Fruit fly (Drosophila melanogaster) whole organism, embryonic: ENCODE data around the gene CG15922.

ENCODE experiments used
- BEAF-32 ChIP-seq: fragments of 200-800 bp; sonication (Bioruptor generic); optimal IDR thresholded peaks from 3 replicates; lab custom pipeline; 2017; ENCODE audit warnings: missing biosample characterization, missing genetic modification characterization, mild to moderate bottlenecking, moderate library complexity, missing genetic modification reagents
- BtbVII ChIP-seq: fragments of 200-800 bp; sonication (Bioruptor generic); optimal IDR thresholded peaks from 3 replicates; lab custom pipeline; 2017; ENCODE audit warnings: missing biosample characterization, mild to moderate bottlenecking, missing genetic modification characterization
- CG10462 ChIP-seq: fragments of 200-800 bp; sonication (Bioruptor generic); optimal IDR thresholded peaks from 2 replicates; lab custom pipeline; 2016; ENCODE audit warnings: missing biosample characterization, missing genetic modification characterization
- CG10543 ChIP-seq: fragments of 200-800 bp; sonication (Bioruptor generic); optimal IDR thresholded peaks from 3 replicates; lab custom pipeline; 2017; ENCODE audit warnings: missing biosample characterization, mild to moderate bottlenecking, missing genetic modification characterization, moderate library complexity
- CG13123 ChIP-seq: fragments of 200-800 bp; sonication (Bioruptor generic); optimal IDR thresholded peaks from 2 replicates; lab custom pipeline; 2016; ENCODE audit warnings: missing biosample characterization, missing genetic modification characterization
- CG14965 ChIP-seq: fragments of 200-800 bp; sonication (Bioruptor generic); optimal IDR thresholded peaks from 2 replicates; lab custom pipeline; 2016; ENCODE audit warnings: missing biosample characterization, missing genetic modification characterization, borderline replicate concordance
- CG15696 ChIP-seq: fragments of 200-800 bp; sonication (Bioruptor generic); optimal IDR thresholded peaks from 2 replicates; lab custom pipeline; 2019; ENCODE audit warnings: missing biosample characterization, mild to moderate bottlenecking, missing genetic modification characterization, moderate library complexity
- CG16813 ChIP-seq: fragments of 200-800 bp; sonication (Bioruptor generic); IDR thresholded peaks from 3 replicates; pipeline ENCODE4 v1.3.6; 2022; ENCODE audit warnings: missing biosample characterization, missing genetic modification characterization; ENCODE audit not compliant: partially characterized antibody
- CG17829 ChIP-seq: fragments of 200-800 bp; optimal IDR thresholded peaks from 2 replicates; lab custom pipeline; 2019; ENCODE audit warnings: missing biosample characterization, mild to moderate bottlenecking, missing genetic modification characterization, moderate library complexity
- CG18262 ChIP-seq: fragments of 200-800 bp; optimal IDR thresholded peaks from 3 replicates; lab custom pipeline; 2019; ENCODE audit warnings: missing biosample characterization, mild to moderate bottlenecking, missing genetic modification characterization, moderate library complexity
- CG18599 ChIP-seq: fragments of 200-800 bp; sonication (Bioruptor generic); optimal IDR thresholded peaks from 3 replicates; lab custom pipeline; 2017; ENCODE audit warnings: missing biosample characterization, missing genetic modification characterization, mild to moderate bottlenecking, moderate library complexity, missing genetic modification reagents
- CG31441 ChIP-seq: fragments of 200-800 bp; sonication (Bioruptor generic); IDR thresholded peaks from 2 replicates; pipeline ENCODE4 v1.3.6; 2022; ENCODE audit warnings: missing biosample characterization, missing genetic modification characterization
- CG32772 ChIP-seq: fragments of 200-800 bp; sonication (Bioruptor generic); IDR thresholded peaks from 2 replicates; pipeline ENCODE4 v1.3.6; 2022; ENCODE audit warnings: missing biosample characterization, missing genetic modification characterization
- CG33557 ChIP-seq: fragments of 200-800 bp; sonication (Bioruptor generic); optimal IDR thresholded peaks from 2 replicates; lab custom pipeline; 2019; ENCODE audit warnings: missing biosample characterization, mild to moderate bottlenecking, missing genetic modification characterization, moderate library complexity
- CG3995 ChIP-seq: fragments of 200-800 bp; sonication (Bioruptor generic); optimal IDR thresholded peaks from 3 replicates; lab custom pipeline; 2016; ENCODE audit warnings: missing biosample characterization, missing genetic modification characterization
- CG4617 ChIP-seq: fragments of 200-800 bp; sonication (Bioruptor generic); optimal IDR thresholded peaks from 3 replicates; lab custom pipeline; 2016; ENCODE audit warnings: missing biosample characterization, missing genetic modification characterization, borderline replicate concordance
- CG6791 ChIP-seq: fragments of 200-800 bp; sonication (Bioruptor generic); IDR thresholded peaks from 3 replicates; pipeline ENCODE4 v1.3.6; 2022; ENCODE audit warnings: missing biosample characterization, missing genetic modification characterization; ENCODE audit not compliant: partially characterized antibody
- CG9727 ChIP-seq: fragments of 200-800 bp; sonication (Bioruptor generic); optimal IDR thresholded peaks from 3 replicates; lab custom pipeline; 2017; ENCODE audit warnings: missing biosample characterization, mild to moderate bottlenecking, missing genetic modification characterization
- CG9932 ChIP-seq: fragments of 200-800 bp; sonication (Bioruptor generic); IDR thresholded peaks from 2 replicates; pipeline ENCODE4 v1.3.6; 2022; ENCODE audit warnings: missing biosample characterization, missing genetic modification characterization
- Drgx ChIP-seq: fragments of 200-800 bp; sonication (Bioruptor generic); IDR thresholded peaks from 2 replicates; pipeline ENCODE4 v1.3.6; 2022; ENCODE audit warnings: missing biosample characterization, missing genetic modification characterization
- Ets97D ChIP-seq: fragments of 200-800 bp; sonication (Bioruptor generic); optimal IDR thresholded peaks from 3 replicates; lab custom pipeline; 2016; ENCODE audit warnings: missing biosample characterization, missing genetic modification characterization
- Lim3 ChIP-seq: fragments of 200-800 bp; sonication (Bioruptor generic); IDR thresholded peaks from 2 replicates; pipeline ENCODE4 v1.3.6; 2022; ENCODE audit warnings: missing biosample characterization, missing genetic modification characterization
- Nf-YA ChIP-seq: fragments of 200-800 bp; sonication (Bioruptor generic); IDR thresholded peaks from 2 replicates; pipeline ENCODE4 v1.3.6; 2022; ENCODE audit warnings: missing biosample characterization, missing genetic modification characterization
- Oli ChIP-seq: fragments of 200-800 bp; sonication (Bioruptor generic); optimal IDR thresholded peaks from 2 replicates; lab custom pipeline; 2018; ENCODE audit warnings: missing biosample characterization, mild to moderate bottlenecking, missing genetic modification characterization, moderate library complexity
- Pdp1 ChIP-seq, 2 experiments: fragments of 200-800 bp; sonication (Bioruptor generic); optimal IDR thresholded peaks; 3 replicates each; lab custom pipeline; 2016; ENCODE audit warnings: missing biosample characterization in 2 of 2, missing genetic modification characterization in 2 of 2, mild to moderate bottlenecking in 1 of 2, moderate library complexity in 1 of 2
- Spps ChIP-seq: fragments of 200-800 bp; sonication (Bioruptor generic); optimal IDR thresholded peaks from 2 replicates; lab custom pipeline; 2018; ENCODE audit warnings: missing biosample characterization, mild to moderate bottlenecking, missing genetic modification characterization
- Stat92E ChIP-seq, 3 experiments: fragments of >200 bp in 2 of 3; fragments of 200-800 bp in 1 of 3; sonication (Bioruptor generic) in 1 of 3; optimal IDR thresholded peaks; 2 replicates each; lab custom pipeline; 2017 to 2019; ENCODE audit warnings: missing biosample characterization in 3 of 3, missing genetic modification characterization in 3 of 3, mild to moderate bottlenecking in 1 of 3, moderate library complexity in 1 of 3
- ara ChIP-seq: fragments of 200-800 bp; sonication (Bioruptor generic); IDR thresholded peaks from 2 replicates; pipeline ENCODE4 v1.3.6; 2022; ENCODE audit warnings: missing biosample characterization, missing genetic modification characterization
- ato ChIP-seq: fragments of 200-800 bp; sonication (Bioruptor generic); IDR thresholded peaks from 2 replicates; pipeline ENCODE4 v1.3.6; 2022; ENCODE audit warnings: missing biosample characterization, missing genetic modification characterization; ENCODE audit not compliant: partially characterized antibody
- bbx ChIP-seq: fragments of 200-800 bp; sonication (Bioruptor generic); IDR thresholded peaks from 2 replicates; pipeline ENCODE4 v1.3.6; 2022; ENCODE audit warnings: missing biosample characterization, missing genetic modification characterization; ENCODE audit not compliant: partially characterized antibody
- chm ChIP-seq: fragments of 200-800 bp; sonication (Bioruptor generic); IDR thresholded peaks from 2 replicates; pipeline ENCODE4 v1.3.6; 2022; ENCODE audit warnings: missing biosample characterization, missing genetic modification characterization
- crol ChIP-seq: fragments of 200-800 bp; sonication (Bioruptor generic); IDR thresholded peaks from 2 replicates; pipeline ENCODE4 v1.3.6; 2022; ENCODE audit warnings: missing biosample characterization, missing genetic modification characterization
- dati ChIP-seq: fragments of 200-800 bp; sonication (Bioruptor generic); IDR thresholded peaks from 2 replicates; pipeline ENCODE4 v1.3.6; 2022; ENCODE audit warnings: missing biosample characterization, missing genetic modification characterization
- dimm ChIP-seq: fragments of 200-800 bp; sonication (Bioruptor generic); IDR thresholded peaks from 2 replicates; pipeline ENCODE4 v1.3.6; 2022; ENCODE audit warnings: missing biosample characterization, missing genetic modification characterization
- dm ChIP-seq: fragments of 200-800 bp; sonication (Bioruptor generic); optimal IDR thresholded peaks from 3 replicates; lab custom pipeline; 2016; ENCODE audit warnings: missing biosample characterization, missing genetic modification characterization
- dysf ChIP-seq: fragments of 200-800 bp; sonication (Bioruptor generic); IDR thresholded peaks from 3 replicates; pipeline ENCODE4 v1.3.6; 2022; ENCODE audit warnings: missing biosample characterization, missing genetic modification characterization
- gsb-n ChIP-seq: fragments of 200-800 bp; sonication (Bioruptor generic); optimal IDR thresholded peaks from 3 replicates; lab custom pipeline; 2018; ENCODE audit warnings: missing biosample characterization, mild to moderate bottlenecking, missing genetic modification characterization
- hb ChIP-seq: fragments of 200-800 bp; sonication (Bioruptor generic); IDR thresholded peaks from 3 replicates; pipeline ENCODE4 v1.3.6; 2022; ENCODE audit warnings: missing biosample characterization, missing genetic modification characterization; ENCODE audit not compliant: partially characterized antibody
- hth ChIP-seq: fragments of >200 bp; optimal IDR thresholded peaks from 2 replicates; lab custom pipeline; 2017; ENCODE audit warnings: inconsistent platforms
- ind ChIP-seq: fragments of 200-800 bp; sonication (Bioruptor generic); optimal IDR thresholded peaks from 3 replicates; lab custom pipeline; 2016; ENCODE audit warnings: missing biosample characterization, missing genetic modification characterization
- lmd ChIP-seq: fragments of 200-800 bp; sonication (Bioruptor generic); IDR thresholded peaks from 2 replicates; pipeline ENCODE4 v1.3.6; 2022; ENCODE audit warnings: missing biosample characterization, missing genetic modification characterization
- mam ChIP-seq: fragments of 200-800 bp; sonication (Bioruptor generic); optimal IDR thresholded peaks from 3 replicates; lab custom pipeline; 2016; ENCODE audit warnings: missing biosample characterization, missing genetic modification characterization
- nmo ChIP-seq: fragments of 200-800 bp; sonication (Bioruptor generic); optimal IDR thresholded peaks from 2 replicates; lab custom pipeline; 2018; ENCODE audit warnings: missing biosample characterization, mild to moderate bottlenecking, missing genetic modification characterization, moderate library complexity
- peb ChIP-seq: fragments of 200-800 bp; sonication (Bioruptor generic); IDR thresholded peaks from 2 replicates; pipeline ENCODE4 v1.3.6; 2022; ENCODE audit warnings: missing biosample characterization, missing genetic modification characterization
- pzg ChIP-seq: fragments of 200-800 bp; sonication (Bioruptor generic); optimal IDR thresholded peaks from 3 replicates; lab custom pipeline; 2018; ENCODE audit warnings: missing biosample characterization, mild to moderate bottlenecking, missing genetic modification characterization, moderate library complexity
- ranshi ChIP-seq: fragments of 200-800 bp; sonication (Bioruptor generic); IDR thresholded peaks from 2 replicates; pipeline ENCODE4 v1.3.6; 2022; ENCODE audit warnings: missing biosample characterization, missing genetic modification characterization
- unc-4 ChIP-seq: fragments of 200-800 bp; sonication (Bioruptor generic); IDR thresholded peaks from 2 replicates; pipeline ENCODE4 v1.3.6; 2022; ENCODE audit warnings: missing biosample characterization, missing genetic modification characterization; ENCODE audit not compliant: partially characterized antibody
- vfl ChIP-seq: fragments of 200-800 bp; sonication (Bioruptor generic); optimal IDR thresholded peaks from 2 replicates; lab custom pipeline; 2016; ENCODE audit warnings: missing biosample characterization, missing genetic modification characterization
- wek ChIP-seq: fragments of 200-800 bp; sonication (Bioruptor generic); optimal IDR thresholded peaks from 3 replicates; lab custom pipeline; 2018; ENCODE audit warnings: missing biosample characterization, mild to moderate bottlenecking, missing genetic modification characterization, moderate library complexity

CG15922 gene

dm6 chr3R:20576789-20577188 lies 16.7 kb upstream of the CG15922 start, which contains the start of the genes TFAM and CG5412 (continued):
- no peak for TF ChIP-seq CG18599 (GFP tag; lab: Kevin White, UChicago)
- TF ChIP-seq CG3995 (GFP tag; lab: Kevin White, UChicago), result peak; percentile 13
- TF ChIP-seq pzg, result peak; percentile 66
- TF ChIP-seq CG4617, result peak; percentile 85
- TF ChIP-seq nmo, result peak; percentile 14
- TF ChIP-seq CG6791, result peak; percentile 45; the same call in 2 of the 3 replicates
- TF ChIP-seq unc-4 (GFP tag; lab: Robert Waterston, UW), result peak; percentile 33; the same call in 1 of the 2 replicates
- TF ChIP-seq bbx (GFP tag; lab: Robert Waterston, UW), result peak; percentile 61; the same call in 1 of the 2 replicates
- TF ChIP-seq crol (GFP tag; lab: Robert Waterston, UW), result 0 out of 2 replicates have a peak, but pooled peaks have one; percentile 2
- TF ChIP-seq dm (GFP tag; lab: Kevin White, UChicago), result peak; percentile 24
- TF ChIP-seq hb (GFP tag; lab: Robert Waterston, UW), result no peak
- peak; percentile 42 for TF ChIP-seq BEAF-32 (GFP tag; lab: Kevin White, UChicago)
- TF ChIP-seq Lim3, result no peak
- TF ChIP-seq, all 482 proteins: peak for 43

DNA sequence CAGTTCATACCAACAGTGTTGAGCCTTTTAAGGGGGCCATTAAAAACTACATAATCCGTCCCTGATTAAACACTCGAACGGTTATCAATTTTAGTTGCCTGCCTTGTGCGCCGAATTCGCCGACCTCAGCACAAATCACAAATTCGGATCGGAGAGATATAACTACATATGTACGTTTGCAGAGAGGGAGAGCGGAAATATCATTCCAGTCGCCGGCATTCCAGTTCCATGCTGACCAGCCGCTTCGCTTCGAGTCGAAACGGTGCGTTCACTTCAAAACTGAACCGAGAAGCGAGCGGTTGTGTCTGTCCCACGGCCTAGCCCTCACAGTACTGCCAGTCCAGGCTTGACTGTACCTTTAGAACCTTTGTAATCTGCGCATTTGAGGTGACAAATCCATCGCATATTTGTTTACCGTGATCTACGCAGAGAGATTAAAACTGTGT lies 14.5 kb upstream of the CG15922 start:
- peak; percentile 17 for TF ChIP-seq CG9727 (GFP tag; lab: Kevin White, UChicago)
- TF ChIP-seq ato (GFP tag; lab: Robert Waterston, UW), result 0 out of 2 replicates have a peak, but pooled peaks have one; percentile 12
- TF ChIP-seq peb (GFP tag; lab: Robert Waterston, UW), result peak; percentile 10; the same call in 1 of the 2 replicates
- no peak for TF ChIP-seq ind
- peak; percentile 65 for TF ChIP-seq CG17829
- TF ChIP-seq dimm (GFP tag; lab: Robert Waterston, UW), result no peak
- TF ChIP-seq ranshi, result no peak
- no peak for TF ChIP-seq CG13123
- TF ChIP-seq Ets97D (GFP tag; lab: Kevin White, UChicago), result no peak
- no peak for TF ChIP-seq Oli (tag; lab: Kevin White, UChicago)
- peak; percentile 34; the same call in 1 of the 2 replicates for TF ChIP-seq CG9932 (GFP tag; lab: Robert Waterston, UW)
- TF ChIP-seq Spps (tag; lab: Kevin White, UChicago), result no peak
- TF ChIP-seq BtbVII (GFP tag; lab: Kevin White, UChicago), result no peak
- peak; percentile 17 for TF ChIP-seq vfl (GFP tag; lab: Kevin White, UChicago)
- TF ChIP-seq gsb-n (tag; lab: Kevin White, UChicago), result no peak
- TF ChIP-seq CG10462 (GFP tag; lab: Kevin White, UChicago), result no peak
- TF ChIP-seq lmd (GFP tag; lab: Robert Waterston, UW), result no peak
- TF ChIP-seq CG32772 (GFP tag; lab: Robert Waterston, UW), result no peak
- peak; percentile 84 for TF ChIP-seq CG10543 (GFP tag; lab: Kevin White, UChicago)
- no peak for TF ChIP-seq dysf (GFP tag; lab: Robert Waterston, UW)
- TF ChIP-seq Nf-YA (GFP tag; lab: Robert Waterston, UW), result no peak
- peak; percentile 62 for TF ChIP-seq chm (GFP tag; lab: Robert Waterston, UW)
- no peak for TF ChIP-seq CG16813 (GFP tag; lab: Robert Waterston, UW)
- TF ChIP-seq ara (GFP tag; lab: Robert Waterston, UW), result no peak
- TF ChIP-seq hth, result no peak
- TF ChIP-seq dati (GFP tag; lab: Robert Waterston, UW), result no peak
- TF ChIP-seq CG15696, result no peak
- TF ChIP-seq CG14965 (GFP tag; lab: Kevin White, UChicago), result no peak
- TF ChIP-seq CG18262, result no peak
- 0 out of 2 replicates have a peak, but pooled peaks have one; percentile 15 for TF ChIP-seq Drgx (GFP tag; lab: Robert Waterston, UW)
- TF ChIP-seq Stat92E (GFP tag; optimal IDR thresholded peaks at IDR 0.05; lab: Kevin White, UChicago), result peak in 1 of 3 experiments; percentile 26
- TF ChIP-seq Pdp1 (GFP tag; optimal IDR thresholded peaks at IDR 0.05; lab: Kevin White, UChicago), result peak in 1 of 2 experiments; percentile 63
- TF ChIP-seq CG31441 (GFP tag; lab: Robert Waterston, UW), result no peak; the same call in 1 of the 2 replicates
- TF ChIP-seq CG33557, result no peak
- TF ChIP-seq mam (GFP tag; lab: Kevin White, UChicago), result no peak
- peak; percentile 5 for TF ChIP-seq wek (GFP tag; lab: Kevin White, UChicago)
